Fruit fly (Drosophila melanogaster) whole organism, embryonic: ENCODE data around the gene CG13084.
A peak's percentile ranks its signal among the peaks of the same experiment; 100 is the strongest.

Source experiments
- ATbp ChIP-seq: fragments of 200-800 bp; sonication (Bioruptor generic); optimal IDR thresholded peaks from 2 replicates; lab custom pipeline; 2017; ENCODE audit warnings: missing biosample characterization, mild to moderate bottlenecking, missing genetic modification characterization, missing genetic modification reagents
- BEAF-32 ChIP-seq: fragments of 200-800 bp; sonication (Bioruptor generic); optimal IDR thresholded peaks from 3 replicates; lab custom pipeline; 2017; ENCODE audit warnings: missing biosample characterization, missing genetic modification characterization, mild to moderate bottlenecking, moderate library complexity, missing genetic modification reagents
- Bgb ChIP-seq: fragments of 200-800 bp; sonication (Bioruptor generic); IDR thresholded peaks from 2 replicates; pipeline ENCODE4 v1.3.6; 2022; ENCODE audit warnings: missing biosample characterization, missing genetic modification characterization; ENCODE audit not compliant: partially characterized antibody
- Bteb2 ChIP-seq: fragments of 200-800 bp; sonication (Bioruptor generic); optimal IDR thresholded peaks from 2 replicates; lab custom pipeline; 2016; ENCODE audit warnings: missing biosample characterization, missing genetic modification characterization
- CG10431 ChIP-seq: fragments of 200-800 bp; sonication (Bioruptor generic); optimal IDR thresholded peaks from 3 replicates; lab custom pipeline; 2018; ENCODE audit warnings: missing biosample characterization, mild to moderate bottlenecking, missing genetic modification characterization
- CG14050 ChIP-seq: fragments of 200-800 bp; sonication (Bioruptor generic); IDR thresholded peaks from 3 replicates; pipeline ENCODE4 v1.3.6; 2022; ENCODE audit warnings: missing biosample characterization, missing genetic modification characterization
- CG15601 ChIP-seq: fragments of 200-800 bp; sonication (Bioruptor generic); optimal IDR thresholded peaks from 3 replicates; lab custom pipeline; 2019; ENCODE audit warnings: missing biosample characterization, mild to moderate bottlenecking, missing genetic modification characterization, moderate library complexity
- CG16779 ChIP-seq: fragments of 200-800 bp; sonication (Bioruptor generic); IDR thresholded peaks from 2 replicates; pipeline ENCODE4 v1.3.6; 2022; ENCODE audit warnings: missing biosample characterization, missing genetic modification characterization
- CG2678 ChIP-seq: fragments of 200-800 bp; sonication (Bioruptor generic); optimal IDR thresholded peaks from 3 replicates; lab custom pipeline; 2019; ENCODE audit warnings: missing biosample characterization, mild to moderate bottlenecking, missing genetic modification characterization, moderate library complexity
- CG3407 ChIP-seq: fragments of 200-800 bp; sonication (Bioruptor generic); optimal IDR thresholded peaks from 2 replicates; lab custom pipeline; 2018; ENCODE audit warnings: missing biosample characterization, mild to moderate bottlenecking, missing genetic modification characterization
- CG3995 ChIP-seq: fragments of 200-800 bp; sonication (Bioruptor generic); optimal IDR thresholded peaks from 3 replicates; lab custom pipeline; 2016; ENCODE audit warnings: missing biosample characterization, missing genetic modification characterization
- CG4617 ChIP-seq: fragments of 200-800 bp; sonication (Bioruptor generic); optimal IDR thresholded peaks from 3 replicates; lab custom pipeline; 2016; ENCODE audit warnings: missing biosample characterization, missing genetic modification characterization, borderline replicate concordance
- CG6791 ChIP-seq: fragments of 200-800 bp; sonication (Bioruptor generic); IDR thresholded peaks from 3 replicates; pipeline ENCODE4 v1.3.6; 2022; ENCODE audit warnings: missing biosample characterization, missing genetic modification characterization; ENCODE audit not compliant: partially characterized antibody
- CG6854 ChIP-seq: fragments of 200-800 bp; sonication (Bioruptor generic); optimal IDR thresholded peaks from 3 replicates; lab custom pipeline; 2017; ENCODE audit warnings: missing biosample characterization, mild to moderate bottlenecking, missing genetic modification characterization
- CG9437 ChIP-seq: fragments of 200-800 bp; sonication (Bioruptor generic); optimal IDR thresholded peaks from 2 replicates; lab custom pipeline; 2018; ENCODE audit warnings: missing biosample characterization, mild to moderate bottlenecking, missing genetic modification characterization
- CG9932 ChIP-seq: fragments of 200-800 bp; sonication (Bioruptor generic); IDR thresholded peaks from 2 replicates; pipeline ENCODE4 v1.3.6; 2022; ENCODE audit warnings: missing biosample characterization, missing genetic modification characterization
- Dbx ChIP-seq: fragments of 200-800 bp; sonication (Bioruptor generic); IDR thresholded peaks from 3 replicates; pipeline ENCODE4 v1.3.6; 2022; ENCODE audit warnings: missing biosample characterization, missing genetic modification characterization
- Doc2 ChIP-seq: fragments of 200-800 bp; sonication (Bioruptor generic); IDR thresholded peaks from 2 replicates; pipeline ENCODE4 v1.3.6; 2022; ENCODE audit warnings: missing biosample characterization, missing genetic modification characterization
- Drgx ChIP-seq: fragments of 200-800 bp; sonication (Bioruptor generic); IDR thresholded peaks from 2 replicates; pipeline ENCODE4 v1.3.6; 2022; ENCODE audit warnings: missing biosample characterization, missing genetic modification characterization
- Ets97D ChIP-seq: fragments of 200-800 bp; sonication (Bioruptor generic); optimal IDR thresholded peaks from 3 replicates; lab custom pipeline; 2016; ENCODE audit warnings: missing biosample characterization, missing genetic modification characterization
- Fer2 ChIP-seq: fragments of 200-800 bp; sonication (Bioruptor generic); optimal IDR thresholded peaks from 2 replicates; lab custom pipeline; 2018; ENCODE audit warnings: missing biosample characterization, mild to moderate bottlenecking, missing genetic modification characterization, moderate library complexity
- GATAe ChIP-seq: fragments of 200-800 bp; sonication (Bioruptor generic); conservative IDR thresholded peaks from 2 replicates; pipeline ENCODE4 v1.3.6; 2022; ENCODE audit warnings: missing biosample characterization, missing genetic modification characterization
- Gsc ChIP-seq: fragments of 200-800 bp; sonication (Bioruptor generic); IDR thresholded peaks from 2 replicates; pipeline ENCODE4 v1.3.6; 2022; ENCODE audit warnings: missing biosample characterization, missing genetic modification characterization
- HLH4C ChIP-seq: fragments of 200-800 bp; sonication (Bioruptor generic); IDR thresholded peaks from 3 replicates; pipeline ENCODE4 v1.3.6; 2022; ENCODE audit warnings: missing biosample characterization, missing genetic modification characterization; ENCODE audit not compliant: partially characterized antibody
- Hmr ChIP-seq: fragments of 200-800 bp; sonication (Bioruptor generic); optimal IDR thresholded peaks from 3 replicates; lab custom pipeline; 2017; ENCODE audit warnings: mild to moderate bottlenecking, missing biosample characterization, missing genetic modification reagents, missing genetic modification characterization
- Hsf ChIP-seq: fragments of 200-800 bp; sonication (Bioruptor generic); optimal IDR thresholded peaks from 3 replicates; lab custom pipeline; 2016; ENCODE audit warnings: missing biosample characterization, missing genetic modification characterization
- Max ChIP-seq: fragments of 200-800 bp; sonication (Bioruptor generic); optimal IDR thresholded peaks from 2 replicates; lab custom pipeline; 2016; ENCODE audit warnings: missing biosample characterization, mild to moderate bottlenecking, missing genetic modification characterization
- PHDP ChIP-seq: fragments of 200-800 bp; sonication (Bioruptor generic); optimal IDR thresholded peaks from 3 replicates; lab custom pipeline; 2018; ENCODE audit warnings: missing biosample characterization, mild to moderate bottlenecking, missing genetic modification characterization, moderate library complexity
- Sry-δ ChIP-seq: fragments of 200-800 bp; sonication (Bioruptor generic); optimal IDR thresholded peaks from 2 replicates; lab custom pipeline; 2016; ENCODE audit warnings: missing biosample characterization, missing genetic modification characterization
- Vsx1 ChIP-seq: fragments of 200-800 bp; sonication (Bioruptor generic); optimal IDR thresholded peaks from 2 replicates; lab custom pipeline; 2017; ENCODE audit warnings: missing biosample characterization, mild to moderate bottlenecking, missing genetic modification characterization, missing genetic modification reagents
- bab2 ChIP-seq: fragments of 200-800 bp; sonication (Bioruptor generic); optimal IDR thresholded peaks from 2 replicates; lab custom pipeline; 2016; ENCODE audit warnings: missing biosample characterization, missing genetic modification characterization
- bigmax ChIP-seq: fragments of 200-800 bp; sonication (Bioruptor generic); optimal IDR thresholded peaks from 2 replicates; lab custom pipeline; 2018; ENCODE audit warnings: missing biosample characterization, mild to moderate bottlenecking, missing genetic modification characterization
- cato ChIP-seq: fragments of 200-800 bp; sonication (Bioruptor generic); optimal IDR thresholded peaks from 2 replicates; lab custom pipeline; 2016; ENCODE audit warnings: missing biosample characterization, missing genetic modification characterization, borderline replicate concordance
- caup ChIP-seq: fragments of 200-800 bp; sonication (Bioruptor generic); optimal IDR thresholded peaks from 3 replicates; lab custom pipeline; 2017; ENCODE audit warnings: missing biosample characterization, mild to moderate bottlenecking, missing genetic modification characterization, moderate library complexity; ENCODE audit not compliant: severe bottlenecking
- exex ChIP-seq: fragments of 200-800 bp; sonication (Bioruptor generic); optimal IDR thresholded peaks from 4 replicates; lab custom pipeline; 2018; ENCODE audit warnings: missing biosample characterization, mild to moderate bottlenecking, missing genetic modification characterization, moderate library complexity
- gem ChIP-seq: fragments of 200-800 bp; sonication (Bioruptor generic); optimal IDR thresholded peaks from 2 replicates; lab custom pipeline; 2019; ENCODE audit warnings: missing biosample characterization, mild to moderate bottlenecking, missing genetic modification characterization, moderate library complexity
- h ChIP-seq: fragments of >200 bp; optimal IDR thresholded peaks from 2 replicates; lab custom pipeline; 2017
- hb ChIP-seq: fragments of 200-800 bp; sonication (Bioruptor generic); IDR thresholded peaks from 3 replicates; pipeline ENCODE4 v1.3.6; 2022; ENCODE audit warnings: missing biosample characterization, missing genetic modification characterization; ENCODE audit not compliant: partially characterized antibody
- hkb ChIP-seq, 2 experiments: fragments of 200-800 bp in 1 of 2; fragments of >200 bp in 1 of 2; sonication (Bioruptor generic) in 1 of 2; IDR thresholded peaks in 1 of 2; optimal IDR thresholded peaks in 1 of 2; 2 replicates each; pipeline versions ENCODE4 v1.3.6 to Lab custom; 2017 to 2022; ENCODE audit warnings: missing biosample characterization in 1 of 2, missing genetic modification characterization in 1 of 2
- hth ChIP-seq: fragments of >200 bp; optimal IDR thresholded peaks from 2 replicates; lab custom pipeline; 2017; ENCODE audit warnings: inconsistent platforms
- inv ChIP-seq: fragments of 200-800 bp; sonication (Bioruptor generic); IDR thresholded peaks from 2 replicates; pipeline ENCODE4 v1.3.6; 2022; ENCODE audit warnings: missing biosample characterization, missing genetic modification characterization; ENCODE audit not compliant: partially characterized antibody
- oc ChIP-seq: fragments of 200-800 bp; sonication (Bioruptor generic); optimal IDR thresholded peaks from 2 replicates; lab custom pipeline; 2018; ENCODE audit warnings: missing biosample characterization, mild to moderate bottlenecking, missing genetic modification characterization, moderate library complexity
- onecut ChIP-seq: fragments of 200-800 bp; sonication (Bioruptor generic); IDR thresholded peaks from 2 replicates; pipeline ENCODE4 v1.3.6; 2022; ENCODE audit warnings: missing biosample characterization, missing genetic modification characterization
- org-1 ChIP-seq: fragments of 200-800 bp; sonication (Bioruptor generic); optimal IDR thresholded peaks from 2 replicates; lab custom pipeline; 2017; ENCODE audit warnings: missing biosample characterization, missing genetic modification characterization
- peb ChIP-seq: fragments of 200-800 bp; sonication (Bioruptor generic); IDR thresholded peaks from 2 replicates; pipeline ENCODE4 v1.3.6; 2022; ENCODE audit warnings: missing biosample characterization, missing genetic modification characterization
- ranshi ChIP-seq: fragments of 200-800 bp; sonication (Bioruptor generic); IDR thresholded peaks from 2 replicates; pipeline ENCODE4 v1.3.6; 2022; ENCODE audit warnings: missing biosample characterization, missing genetic modification characterization
- sens ChIP-seq: fragments of 200-800 bp; sonication (Bioruptor generic); peaks from one replicate; lab custom pipeline; 2016; ENCODE audit warnings: missing biosample characterization, missing genetic modification characterization
- slou ChIP-seq: fragments of 200-800 bp; sonication (Bioruptor generic); optimal IDR thresholded peaks from 3 replicates; lab custom pipeline; 2016; ENCODE audit warnings: missing biosample characterization, missing genetic modification characterization
- tin ChIP-seq: fragments of 200-800 bp; sonication (Bioruptor generic); optimal IDR thresholded peaks from 3 replicates; lab custom pipeline; 2016; ENCODE audit warnings: missing biosample characterization, missing genetic modification characterization
- usp ChIP-seq: fragments of >200 bp; optimal IDR thresholded peaks from 2 replicates; lab custom pipeline; 2017; ENCODE audit warnings: missing biosample characterization, missing genetic modification characterization
- z ChIP-seq: fragments of 200-800 bp; sonication (Bioruptor generic); IDR thresholded peaks from 3 replicates; pipeline ENCODE4 v1.3.6; 2022; ENCODE audit warnings: missing biosample characterization, missing genetic modification characterization

The CG13084 gene

DNA sequence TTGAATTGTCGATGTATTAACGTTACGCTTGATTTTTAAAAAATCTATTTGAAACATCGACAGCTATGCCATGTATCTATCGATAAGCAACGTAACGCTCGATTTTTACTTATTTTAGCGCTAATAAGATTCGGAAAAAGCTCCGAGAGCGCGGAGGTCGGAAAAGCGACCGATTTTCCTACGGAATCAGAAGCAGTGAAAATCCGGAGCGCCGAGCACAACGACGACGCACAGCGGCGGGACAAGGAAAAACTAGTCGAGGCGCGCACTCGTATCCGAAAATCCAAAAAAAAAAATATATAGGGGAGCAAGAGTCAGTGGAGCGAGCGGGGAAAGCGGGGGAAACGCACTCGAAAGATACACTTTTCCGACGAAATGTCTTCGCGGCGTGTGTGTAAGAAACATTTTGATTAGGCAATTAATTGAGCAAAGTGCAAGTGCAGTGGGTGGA is 33.9 kb downstream of the CG13084 start, which contains the start of gene CG10132 (continued):
- TF ChIP-seq CG2678: no peak
- no peak for TF ChIP-seq Vsx1 (GFP tag; lab: Kevin White, UChicago)
- TF ChIP-seq Gsc (GFP tag; lab: Robert Waterston, UW): no peak
- TF ChIP-seq CG3407 (GFP tag; lab: Kevin White, UChicago): no peak
- TF ChIP-seq CG3995 (GFP tag; lab: Kevin White, UChicago): no peak
- no peak for TF ChIP-seq CG4617 (GFP tag; lab: Kevin White, UChicago)
- TF ChIP-seq Drgx (GFP tag; lab: Robert Waterston, UW): 0 out of 2 replicates have a peak, but pooled peaks have one; percentile 14
- no peak for TF ChIP-seq peb (GFP tag; lab: Robert Waterston, UW)
- TF ChIP-seq z (GFP tag; lab: Robert Waterston, UW): peak; percentile 58; the same call in 1 of the 3 replicates
- no peak for TF ChIP-seq inv (GFP tag; lab: Robert Waterston, UW)
- TF ChIP-seq bab2: no peak
- no peak for TF ChIP-seq hth (lab: Kevin White, UChicago)
- no peak for TF ChIP-seq CG6854 (GFP tag; lab: Kevin White, UChicago)
- TF ChIP-seq ATbp: no peak
- no peak for TF ChIP-seq CG9437
- TF ChIP-seq CG14050: no peak
- no peak for TF ChIP-seq Bteb2
- peak; percentile 56; the same call in 1 of the 3 replicates for TF ChIP-seq CG6791 (GFP tag; lab: Robert Waterston, UW)
- TF ChIP-seq onecut: 0 out of 2 replicates have a peak, but pooled peaks have one; percentile 6
- no peak for TF ChIP-seq slou
- no peak for TF ChIP-seq Dbx
- TF ChIP-seq caup (GFP tag; lab: Kevin White, UChicago): no peak
- TF ChIP-seq Doc2: no peak
- no peak for TF ChIP-seq Ets97D
- TF ChIP-seq GATAe (GFP tag; lab: Robert Waterston, UW): no peak
- TF ChIP-seq Sry-δ (GFP tag; lab: Kevin White, UChicago): no peak
- no peak for TF ChIP-seq oc (tag; lab: Kevin White, UChicago)
- TF ChIP-seq Bgb (GFP tag; lab: Robert Waterston, UW): peak; percentile 41; the same call in 1 of the 2 replicates
- TF ChIP-seq tin: no peak
- no peak for TF ChIP-seq bigmax
- no peak for TF ChIP-seq Hsf (GFP tag; lab: Kevin White, UChicago)
- peak; percentile 67; the same call in 1 of the 3 replicates for TF ChIP-seq hb (GFP tag; lab: Robert Waterston, UW)
- no peak for TF ChIP-seq ranshi (GFP tag; lab: Robert Waterston, UW)
- peak; percentile 25 for TF ChIP-seq BEAF-32 (GFP tag; lab: Kevin White, UChicago)
- no peak for TF ChIP-seq hkb (optimal IDR thresholded peaks at IDR 0.05; lab: Kevin White, UChicago)
- TF ChIP-seq hkb (GFP tag; IDR thresholded peaks at IDR 0.05; lab: Robert Waterston, UW): no peak
- no peak for TF ChIP-seq PHDP (tag; lab: Kevin White, UChicago)
- TF ChIP-seq Hmr (GFP tag; lab: Kevin White, UChicago): no peak
- TF ChIP-seq h (lab: Kevin White, UChicago): no peak
- no peak for TF ChIP-seq org-1
- TF ChIP-seq CG16779 (GFP tag; lab: Robert Waterston, UW): no peak
- TF ChIP-seq sens (GFP tag; lab: Kevin White, UChicago): peak; percentile 66
- no peak for TF ChIP-seq Max (GFP tag; lab: Kevin White, UChicago)
- TF ChIP-seq CG15601 (tag; lab: Kevin White, UChicago): no peak
- no peak for TF ChIP-seq CG10431 (GFP tag; lab: Kevin White, UChicago)
- TF ChIP-seq gem (tag; lab: Kevin White, UChicago): no peak
- TF ChIP-seq cato: no peak
- no peak for TF ChIP-seq Fer2 (tag; lab: Kevin White, UChicago)
- no peak for TF ChIP-seq exex
- TF ChIP-seq HLH4C: peak; percentile 78
- TF ChIP-seq CG9932: no peak
- TF ChIP-seq usp (GFP tag; lab: Kevin White, UChicago): no peak
